Fruit fly (Drosophila melanogaster): ENCODE results near the gene Eip75B.

The Eip75B gene

dm6 chr3L:17956369-17957007 lies 108.0 kb downstream of the Eip75B start:
- TF ChIP-seq Vsx2 (GFP tag; optimal IDR thresholded peaks at IDR 0.05; ENCODE audit: partially characterized antibody) (no peak), Abd-B (GFP tag; optimal IDR thresholded peaks at IDR 0.05) (no peak), usp (GFP tag; optimal IDR thresholded peaks at IDR 0.05) (no peak), Hnf4 (GFP tag; optimal IDR thresholded peaks at IDR 0.05) (no peak), sv (GFP tag; optimal IDR thresholded peaks at IDR 0.05) (no peak), woc (GFP tag; optimal IDR thresholded peaks at IDR 0.05) (no peak), dl (GFP tag; optimal IDR thresholded peaks at IDR 0.05; ENCODE audit: insufficient read depth in 1 of 2, partially characterized antibody in 2 of 2) (no peak), foxo (GFP tag; optimal IDR thresholded peaks at IDR 0.05) (no peak), tai (GFP tag; optimal IDR thresholded peaks at IDR 0.05) (no peak), CG32264 (GFP tag; optimal IDR thresholded peaks at IDR 0.05) (no peak), Jra (GFP tag; optimal IDR thresholded peaks at IDR 0.05) (no peak), Dif (GFP tag; optimal IDR thresholded peaks at IDR 0.05; ENCODE audit: partially characterized antibody) (no peak), Sp1 (GFP tag; optimal IDR thresholded peaks at IDR 0.05) (no peak)

dm6 chr3L:17950132-17950815 lies 114.2 kb downstream of the Eip75B start:
- TF ChIP-seq Rel (GFP tag; optimal IDR thresholded peaks at IDR 0.05) (peak; percentile 49), Rel (tag; optimal IDR thresholded peaks at IDR 0.05) (peak; percentile 67), Hr83 (GFP tag; optimal IDR thresholded peaks at IDR 0.05; ENCODE audit: poor library complexity, severe bottlenecking) (peak; percentile 45), rgr (GFP tag; optimal IDR thresholded peaks at IDR 0.05) (peak; percentile 7), brk (GFP tag; optimal IDR thresholded peaks at IDR 0.05) (no peak), ey (GFP tag; optimal IDR thresholded peaks at IDR 0.05) (no peak), Jra (GFP tag; optimal IDR thresholded peaks at IDR 0.05) (peak; percentile 45), woc (GFP tag; optimal IDR thresholded peaks at IDR 0.05) (no peak), Dif (GFP tag; optimal IDR thresholded peaks at IDR 0.05; ENCODE audit: partially characterized antibody) (no peak), h (GFP tag; optimal IDR thresholded peaks at IDR 0.05) (peak; percentile 92), foxo (GFP tag; optimal IDR thresholded peaks at IDR 0.05) (peak in 1 of 2 experiments; percentile 42), Hnf4 (GFP tag; optimal IDR thresholded peaks at IDR 0.05) (no peak), lola (GFP tag; optimal IDR thresholded peaks at IDR 0.05) (no peak), br (GFP tag; optimal IDR thresholded peaks at IDR 0.05) (peak; percentile 50), Mio (GFP tag; optimal IDR thresholded peaks at IDR 0.05) (no peak), Dfd (GFP tag; optimal IDR thresholded peaks at IDR 0.05) (no peak)

- TF ChIP-seq Dif (GFP tag; optimal IDR thresholded peaks at IDR 0.05; ENCODE audit: partially characterized antibody) (no peak), dl (GFP tag; optimal IDR thresholded peaks at IDR 0.05; ENCODE audit: insufficient read depth in 1 of 2, partially characterized antibody in 2 of 2) (no peak), OdsH (GFP tag; optimal IDR thresholded peaks at IDR 0.05) (peak; percentile 9), CrebA (GFP tag; optimal IDR thresholded peaks at IDR 0.05; ENCODE audit: borderline replicate concordance) (peak; percentile 31), brk (GFP tag; optimal IDR thresholded peaks at IDR 0.05) (peak; percentile 66), h (GFP tag; optimal IDR thresholded peaks at IDR 0.05) (peak; percentile 15), HLH106 (tag; optimal IDR thresholded peaks at IDR 0.05) (peak; percentile 32), usp (GFP tag; optimal IDR thresholded peaks at IDR 0.05) (no peak), Hr83 (GFP tag; optimal IDR thresholded peaks at IDR 0.05; ENCODE audit: poor library complexity, severe bottlenecking) (no peak), Jra (GFP tag; optimal IDR thresholded peaks at IDR 0.05) (no peak), br (GFP tag; optimal IDR thresholded peaks at IDR 0.05) (no peak), psq (GFP tag; optimal IDR thresholded peaks at IDR 0.05) (peak; percentile 11), foxo (GFP tag; optimal IDR thresholded peaks at IDR 0.05) (peak in 1 of 2 experiments; percentile 41), sv (GFP tag; optimal IDR thresholded peaks at IDR 0.05) (no peak), Hnf4 (GFP tag; optimal IDR thresholded peaks at IDR 0.05) (peak; percentile 39), tai (GFP tag; optimal IDR thresholded peaks at IDR 0.05) (no peak)
Observed at dm6 chr3L:17949507-17950027, 114.9 kb downstream of the Eip75B start.

- TF ChIP-seq Rel (GFP tag; optimal IDR thresholded peaks at IDR 0.05) (no peak), Rel (tag; optimal IDR thresholded peaks at IDR 0.05) (peak; percentile 93), woc (GFP tag; optimal IDR thresholded peaks at IDR 0.05) (no peak), fru (GFP tag; optimal IDR thresholded peaks at IDR 0.05) (no peak), usp (GFP tag; optimal IDR thresholded peaks at IDR 0.05) (no peak), h (GFP tag; optimal IDR thresholded peaks at IDR 0.05) (peak; percentile 62), HLH106 (tag; optimal IDR thresholded peaks at IDR 0.05) (no peak), jim (GFP tag; optimal IDR thresholded peaks at IDR 0.05) (peak; percentile 59)
Observed at dm6 chr3L:17948643-17949506, 115.6 kb downstream of the Eip75B start.
